Fruit fly (Drosophila melanogaster) whole organism, wandering third instar larva: ENCODE measurements around the gene Pmvk.

Experiments
- Abd-B ChIP-seq: fragments of >200 bp; optimal IDR thresholded peaks from 2 replicates; lab custom pipeline; 2017; ENCODE audit warnings: missing biosample characterization, missing genetic modification characterization
- CG32264 ChIP-seq: fragments of 200-800 bp; sonication (Bioruptor generic); optimal IDR thresholded peaks from 2 replicates; lab custom pipeline; 2016; ENCODE audit warnings: missing biosample characterization, missing genetic modification characterization
- CG9705 ChIP-seq: fragments of 200-800 bp; sonication (Bioruptor generic); optimal IDR thresholded peaks from 2 replicates; lab custom pipeline; 2018; ENCODE audit warnings: missing biosample characterization, mild to moderate bottlenecking, missing genetic modification characterization
- CrebA ChIP-seq: fragments of 200-800 bp; sonication (Bioruptor generic); optimal IDR thresholded peaks from 2 replicates; lab custom pipeline; 2016; ENCODE audit warnings: missing biosample characterization, mild to moderate bottlenecking, missing genetic modification characterization, borderline replicate concordance
- Dfd ChIP-seq: fragments of >200 bp; optimal IDR thresholded peaks from 2 replicates; lab custom pipeline; 2017; ENCODE audit warnings: missing biosample characterization, missing genetic modification characterization
- Dif ChIP-seq: fragments of 200-275, 200-300 bp; sonication (Bioruptor generic); optimal IDR thresholded peaks from 2 replicates; lab custom pipeline; 2018; ENCODE audit warnings: missing biosample characterization, missing genetic modification characterization; ENCODE audit not compliant: partially characterized antibody
- GATAd ChIP-seq: sonication (Bioruptor generic); optimal IDR thresholded peaks from 2 replicates; lab custom pipeline; 2016; ENCODE audit warnings: missing biosample characterization, missing genetic modification characterization
- HLH106 ChIP-seq: fragments of 200-800 bp; optimal IDR thresholded peaks from 3 replicates; lab custom pipeline; 2019; ENCODE audit warnings: missing biosample characterization, mild to moderate bottlenecking, missing genetic modification characterization, moderate library complexity
- Hnf4 ChIP-seq: fragments of 200-800 bp; sonication (Bioruptor generic); optimal IDR thresholded peaks from 2 replicates; lab custom pipeline; 2016; ENCODE audit warnings: missing biosample characterization, mild to moderate bottlenecking, missing genetic modification characterization
- Hr78 ChIP-seq: fragments of >200 bp; optimal IDR thresholded peaks from 2 replicates; lab custom pipeline; 2017; ENCODE audit warnings: missing biosample characterization, missing genetic modification characterization
- Hr83 ChIP-seq: fragments of 200-300 bp; sonication (Bioruptor generic); optimal IDR thresholded peaks from 2 replicates; lab custom pipeline; 2016; ENCODE audit warnings: missing biosample characterization, mild to moderate bottlenecking, missing genetic modification characterization, moderate library complexity; ENCODE audit not compliant: poor library complexity, severe bottlenecking
- Jra ChIP-seq: sonication (Bioruptor generic); optimal IDR thresholded peaks from 2 replicates; lab custom pipeline; 2016; ENCODE audit warnings: missing biosample characterization, missing genetic modification characterization
- Mio ChIP-seq: sonication (Bioruptor generic); optimal IDR thresholded peaks from 2 replicates; lab custom pipeline; 2016; ENCODE audit warnings: missing biosample characterization, missing genetic modification characterization
- Myc ChIP-seq: fragments of >200 bp; optimal IDR thresholded peaks from 2 replicates; lab custom pipeline; 2017
- N ChIP-seq: fragments of >200 bp; optimal IDR thresholded peaks from 2 replicates; lab custom pipeline; 2018; ENCODE audit warnings: missing biosample characterization, missing external identifiers, missing genetic modification characterization
- OdsH ChIP-seq: fragments of 200-800 bp; sonication (Bioruptor generic); optimal IDR thresholded peaks from 2 replicates; lab custom pipeline; 2016; ENCODE audit warnings: missing biosample characterization, mild to moderate bottlenecking, missing genetic modification characterization
- Rel ChIP-seq, 2 experiments: fragments of 200-800 bp; sonication (Bioruptor generic) in 1 of 2; optimal IDR thresholded peaks; 2 replicates in 1 of 2; 3 replicates in 1 of 2; lab custom pipeline; 2016 to 2019; ENCODE audit warnings: mild to moderate bottlenecking in 2 of 2, missing biosample characterization in 2 of 2, missing genetic modification characterization in 2 of 2, moderate library complexity in 1 of 2
- Sp1 ChIP-seq: fragments of 200-800 bp; sonication (Bioruptor generic); optimal IDR thresholded peaks from 3 replicates; lab custom pipeline; 2019; ENCODE audit warnings: missing biosample characterization, mild to moderate bottlenecking, missing genetic modification characterization, moderate library complexity
- Vsx2 ChIP-seq: fragments of 200-300, 225-300 bp; sonication (Bioruptor generic); optimal IDR thresholded peaks from 2 replicates; lab custom pipeline; 2018; ENCODE audit warnings: missing biosample characterization, missing genetic modification characterization; ENCODE audit not compliant: partially characterized antibody
- br ChIP-seq: fragments of 200-800 bp; sonication (Bioruptor generic); optimal IDR thresholded peaks from 2 replicates; lab custom pipeline; 2016; ENCODE audit warnings: missing biosample characterization, missing genetic modification characterization
- brk ChIP-seq: fragments of 200-800 bp; sonication (Bioruptor generic); optimal IDR thresholded peaks from 2 replicates; lab custom pipeline; 2016; ENCODE audit warnings: missing biosample characterization, mild to moderate bottlenecking, missing genetic modification characterization
- dl ChIP-seq, 2 experiments: fragments of 175-275, 200-275 bp in 1 of 2; fragments of 200-275 bp in 1 of 2; sonication (Bioruptor generic); optimal IDR thresholded peaks; lab custom pipeline; 2018; ENCODE audit warnings: mild to moderate bottlenecking in 2 of 2, missing biosample characterization in 2 of 2, missing genetic modification characterization in 2 of 2, moderate library complexity in 2 of 2; ENCODE audit not compliant: partially characterized antibody in 2 of 2, insufficient read depth in 1 of 2
- dmrt93B ChIP-seq: fragments of 200-800 bp; sonication (Bioruptor generic); optimal IDR thresholded peaks from 2 replicates; lab custom pipeline; 2018; ENCODE audit warnings: missing biosample characterization, mild to moderate bottlenecking, missing genetic modification characterization
- dsf ChIP-seq: sonication (Bioruptor generic); optimal IDR thresholded peaks from 2 replicates; lab custom pipeline; 2016; ENCODE audit warnings: missing biosample characterization, missing genetic modification characterization, borderline replicate concordance
- ey ChIP-seq: fragments of 200-800 bp; sonication (Bioruptor generic); optimal IDR thresholded peaks from 2 replicates; lab custom pipeline; 2016; ENCODE audit warnings: missing biosample characterization, missing genetic modification characterization
- foxo ChIP-seq, 2 experiments: fragments of 200-800 bp; sonication (Bioruptor generic); optimal IDR thresholded peaks; 2 replicates in 1 of 2; 3 replicates in 1 of 2; lab custom pipeline; 2016 to 2017; ENCODE audit warnings: missing biosample characterization in 2 of 2, missing genetic modification characterization in 2 of 2
- fru ChIP-seq: fragments of 200-800 bp; sonication (Bioruptor generic); optimal IDR thresholded peaks from 3 replicates; lab custom pipeline; 2016; ENCODE audit warnings: missing biosample characterization, mild to moderate bottlenecking, missing genetic modification characterization
- h ChIP-seq: fragments of 200-800 bp; sonication (Bioruptor generic); optimal IDR thresholded peaks from 3 replicates; lab custom pipeline; 2016; ENCODE audit warnings: missing biosample characterization, mild to moderate bottlenecking, missing genetic modification characterization
- jim ChIP-seq: fragments of 175-275, 200-325 bp; sonication (Bioruptor generic); optimal IDR thresholded peaks from 2 replicates; lab custom pipeline; 2016; ENCODE audit warnings: missing biosample characterization, mild to moderate bottlenecking, missing genetic modification characterization
- lola ChIP-seq: fragments of >200 bp; optimal IDR thresholded peaks from 2 replicates; lab custom pipeline; 2017; ENCODE audit warnings: missing biosample characterization, missing genetic modification characterization
- pan ChIP-seq: fragments of >200 bp; optimal IDR thresholded peaks from 2 replicates; lab custom pipeline; 2017
- psq ChIP-seq: fragments of 200-800 bp; sonication (Bioruptor generic); optimal IDR thresholded peaks from 3 replicates; lab custom pipeline; 2017; ENCODE audit warnings: missing biosample characterization, mild to moderate bottlenecking, missing genetic modification characterization, moderate library complexity
- rgr ChIP-seq: fragments of 200-800 bp; sonication (Bioruptor generic); optimal IDR thresholded peaks from 3 replicates; lab custom pipeline; 2016; ENCODE audit warnings: missing biosample characterization, mild to moderate bottlenecking, missing genetic modification characterization
- sage ChIP-seq: fragments of 200-800 bp; sonication (Bioruptor generic); optimal IDR thresholded peaks from 2 replicates; lab custom pipeline; 2016; ENCODE audit warnings: missing biosample characterization, mild to moderate bottlenecking, missing genetic modification characterization
- sv ChIP-seq: fragments of 200-800 bp; sonication (Bioruptor generic); optimal IDR thresholded peaks from 3 replicates; lab custom pipeline; 2016; ENCODE audit warnings: missing biosample characterization, missing genetic modification characterization
- tai ChIP-seq: sonication (Bioruptor generic); optimal IDR thresholded peaks from 2 replicates; lab custom pipeline; 2016; ENCODE audit warnings: missing biosample characterization, missing genetic modification characterization
- usp ChIP-seq: fragments of >200 bp; optimal IDR thresholded peaks from 2 replicates; lab custom pipeline; 2017; ENCODE audit warnings: missing biosample characterization, missing genetic modification characterization
- woc ChIP-seq: sonication (Bioruptor generic); optimal IDR thresholded peaks from 2 replicates; lab custom pipeline; 2016; ENCODE audit warnings: missing biosample characterization, mild to moderate bottlenecking, missing genetic modification characterization

The Pmvk gene

DNA sequence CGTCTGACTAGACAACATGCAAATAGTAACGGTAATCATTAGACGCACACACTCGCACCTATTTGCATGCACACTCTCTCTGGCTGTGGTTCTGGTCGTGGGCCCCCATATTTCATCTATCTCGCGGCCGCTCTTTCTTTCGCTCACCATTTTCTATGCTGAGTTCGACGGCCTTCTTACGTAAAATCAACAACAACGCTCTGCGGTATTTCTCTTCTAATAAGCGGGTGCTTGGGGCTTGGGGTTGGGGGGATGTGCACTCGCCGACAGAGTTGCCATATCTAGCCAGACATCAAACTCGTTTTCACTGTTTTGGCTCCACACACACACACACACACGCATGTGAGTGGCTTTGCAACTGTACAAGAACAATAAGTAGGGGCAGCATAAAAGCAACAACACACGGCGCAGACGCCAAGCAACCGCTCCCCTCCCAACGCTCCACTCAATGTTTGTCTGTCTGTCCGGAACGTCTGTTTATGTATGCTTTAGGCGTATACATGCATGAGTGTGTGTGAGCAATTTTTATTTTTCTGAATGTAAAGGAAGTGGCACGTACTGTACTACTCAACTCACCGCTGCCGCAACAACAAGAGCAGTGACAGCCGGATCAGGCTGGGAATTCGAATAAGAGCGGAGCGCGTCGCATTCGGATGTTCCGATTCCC is 5.1 kb downstream of the Pmvk start:
- TF ChIP-seq Dif (GFP tag; lab: Kevin White, UChicago) (peak; percentile 33), HLH106 (tag; lab: Kevin White, UChicago) (no peak), jim (no peak), Jra (GFP tag; lab: Kevin White, UChicago) (no peak), ey (no peak), br (GFP tag; lab: Kevin White, UChicago) (no peak), usp (GFP tag; lab: Kevin White, UChicago) (no peak), Vsx2 (GFP tag; lab: Kevin White, UChicago) (no peak), dl (GFP tag; optimal IDR thresholded peaks at IDR 0.05; lab: Kevin White, UChicago; ENCODE audit: insufficient read depth in 1 of 2, partially characterized antibody in 2 of 2) (peak in 1 of 2 experiments; percentile 36), dmrt93B (no peak), Hr83 (GFP tag; lab: Kevin White, UChicago) (peak; percentile 81), Abd-B (GFP tag; lab: Kevin White, UChicago) (no peak)
- TF ChIP-seq, all 38 proteins: peak for 3

DNA sequence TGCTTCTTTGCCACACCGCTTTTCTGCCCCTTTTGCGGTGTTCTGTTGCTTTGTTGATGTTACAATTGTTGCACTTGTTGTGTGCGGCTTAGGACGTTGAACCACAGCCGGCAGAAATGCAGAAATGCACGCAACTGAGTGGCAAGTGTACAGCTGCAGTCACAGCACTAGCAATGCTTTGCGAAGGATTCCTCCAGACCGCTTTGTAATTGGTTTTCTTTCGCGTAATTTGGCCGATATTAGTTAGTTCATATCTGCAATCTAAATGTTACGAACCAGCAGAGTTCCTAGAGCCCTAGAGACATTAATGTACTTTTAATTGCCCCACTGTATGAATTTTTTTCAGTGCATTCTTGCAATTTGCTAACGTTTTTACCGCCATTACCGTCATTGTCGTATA is 5.8 kb downstream of the Pmvk start:
- TF ChIP-seq psq (GFP tag; lab: Kevin White, UChicago) (no peak), Myc (lab: Kevin White, UChicago) (no peak), HLH106 (tag; lab: Kevin White, UChicago) (peak; percentile 33), rgr (no peak), fru (peak; percentile 51), woc (GFP tag; lab: Kevin White, UChicago) (peak; percentile 14), h (GFP tag; lab: Kevin White, UChicago) (peak; percentile 51), Hr83 (GFP tag; lab: Kevin White, UChicago) (no peak), Sp1 (GFP tag; lab: Kevin White, UChicago) (peak; percentile 27), foxo (GFP tag; optimal IDR thresholded peaks at IDR 0.05; lab: Kevin White, UChicago) (peak in 1 of 2 experiments; percentile 54), ey (peak; percentile 1)

DNA sequence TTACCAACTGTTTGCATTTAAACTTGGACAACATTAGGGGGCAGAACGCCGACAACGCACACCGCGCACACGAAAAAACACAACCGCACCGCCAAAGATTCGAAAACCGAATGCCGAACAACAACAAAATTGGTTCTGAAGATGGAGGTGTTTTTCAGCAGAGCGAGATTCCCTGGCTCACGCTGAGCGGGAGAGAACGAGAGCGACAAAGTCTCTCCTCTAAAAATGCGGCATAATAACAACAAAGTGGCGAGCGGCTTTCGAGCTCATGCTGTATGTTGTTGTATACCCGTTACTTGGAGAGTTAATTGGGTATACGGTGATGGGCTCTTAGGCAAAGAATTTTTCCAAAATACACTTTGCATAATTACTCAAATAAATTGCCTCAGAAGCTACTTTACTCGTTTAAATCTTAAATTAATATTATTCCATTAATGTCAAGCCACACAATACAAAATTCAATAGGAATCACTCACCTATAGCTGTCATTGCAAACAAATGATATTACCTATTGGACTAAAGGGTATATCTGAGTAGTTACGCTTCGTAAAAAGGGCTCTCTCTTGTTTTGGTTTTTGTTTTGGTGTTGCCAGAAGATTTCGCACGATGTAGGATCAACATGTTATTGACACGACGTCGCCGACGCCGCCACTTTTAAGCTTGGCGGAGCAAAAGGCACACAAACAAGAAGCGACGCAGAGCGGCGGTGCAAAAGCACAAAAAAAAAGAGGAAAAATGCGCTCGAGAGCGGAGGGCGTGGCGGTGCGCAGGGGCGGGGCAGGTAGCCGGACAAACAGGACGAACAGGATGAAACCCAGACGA is 7.4 kb downstream of the Pmvk start:
- TF ChIP-seq foxo (GFP tag; optimal IDR thresholded peaks at IDR 0.05; lab: Kevin White, UChicago) (peak; percentile 29 to 94), usp (GFP tag; lab: Kevin White, UChicago) (no peak), Vsx2 (GFP tag; lab: Kevin White, UChicago) (peak; percentile 4), rgr (peak; percentile 91), CG32264 (GFP tag; lab: Kevin White, UChicago) (peak; percentile 83), Hnf4 (GFP tag; lab: Kevin White, UChicago) (peak; percentile 84), CrebA (GFP tag; lab: Kevin White, UChicago) (no peak), woc (GFP tag; lab: Kevin White, UChicago) (peak; percentile 99), h (GFP tag; lab: Kevin White, UChicago) (peak; percentile 94), HLH106 (tag; lab: Kevin White, UChicago) (peak; percentile 94), brk (peak; percentile 68), tai (no peak), ey (peak; percentile 94), dsf (peak; percentile 3), sv (GFP tag; lab: Kevin White, UChicago) (peak; percentile 83), Hr78 (GFP tag; lab: Kevin White, UChicago) (no peak), GATAd (GFP tag; lab: Kevin White, UChicago) (no peak), dl (GFP tag; optimal IDR thresholded peaks at IDR 0.05; lab: Kevin White, UChicago; ENCODE audit: insufficient read depth in 1 of 2, partially characterized antibody in 2 of 2) (peak; percentile 68 to 79), N (no peak), dmrt93B (peak; percentile 89), Sp1 (GFP tag; lab: Kevin White, UChicago) (peak; percentile 94), lola (GFP tag; lab: Kevin White, UChicago) (no peak), Rel (GFP tag; optimal IDR thresholded peaks at IDR 0.05; lab: Kevin White, UChicago) (peak; percentile 86), Rel (tag; optimal IDR thresholded peaks at IDR 0.05; lab: Kevin White, UChicago) (peak; percentile 61), Mio (GFP tag; lab: Kevin White, UChicago) (peak; percentile 25), Dfd (no peak), jim (peak; percentile 96), Hr83 (GFP tag; lab: Kevin White, UChicago) (peak; percentile 53), psq (GFP tag; lab: Kevin White, UChicago) (peak; percentile 92), Myc (lab: Kevin White, UChicago) (no peak), fru (peak; percentile 96), br (GFP tag; lab: Kevin White, UChicago) (peak; percentile 92), Abd-B (GFP tag; lab: Kevin White, UChicago) (no peak), Dif (GFP tag; lab: Kevin White, UChicago) (peak; percentile 93), Jra (GFP tag; lab: Kevin White, UChicago) (peak; percentile 42), pan (lab: Kevin White, UChicago) (peak; percentile 74), sage (peak; percentile 82), CG9705 (GFP tag; lab: Kevin White, UChicago) (peak; percentile 84), OdsH (GFP tag; lab: Kevin White, UChicago) (peak; percentile 94)
- TF ChIP-seq, all 38 proteins: peak for 28
